Worm (Caenorhabditis elegans): ENCODE results near the gene strm-1.

Gene strm-1

ce11 chrIII:2401126-2402123 is at the start of gene strm-1, which contains the start of gene cic-1 (continued):
- no peak for TF ChIP-seq ceh-8 (GFP tag; optimal IDR thresholded peaks at IDR 0.05)
- TF ChIP-seq lin-35 (GFP tag; optimal IDR thresholded peaks at IDR 0.05), result peak; percentile 95 to 96
- TF ChIP-seq aly-2 (tag; optimal IDR thresholded peaks at IDR 0.05), result peak; percentile 2
- TF ChIP-seq isw-1 (GFP tag; IDR thresholded peaks at IDR 0.05), result peak; percentile 55
- no peak for TF ChIP-seq elt-2 (tag; optimal IDR thresholded peaks at IDR 0.05)
- TF ChIP-seq snu-23 (GFP tag; optimal IDR thresholded peaks at IDR 0.05), result peak; percentile 85
- TF ChIP-seq nhr-28 (tag; optimal IDR thresholded peaks at IDR 0.05), result no peak

- TF ChIP-seq elt-2 (tag; optimal IDR thresholded peaks at IDR 0.05) (no peak), unc-30 (tag; optimal IDR thresholded peaks at IDR 0.05) (no peak), lsy-2 (tag; optimal IDR thresholded peaks at IDR 0.05) (no peak), nhr-47 (tag; optimal IDR thresholded peaks at IDR 0.05) (no peak), C04F5.9 (tag; optimal IDR thresholded peaks at IDR 0.05) (no peak), alr-1 (tag; optimal IDR thresholded peaks at IDR 0.05; ENCODE audit: borderline replicate concordance) (no peak), nhr-71 (tag; optimal IDR thresholded peaks at IDR 0.05) (no peak), jun-1 (tag; optimal IDR thresholded peaks at IDR 0.05) (no peak)
Measured at ce11 chrIII:2362648-2363047, 39.2 kb upstream of the strm-1 start, which contains the start of gene srd-69. Gene srd-69, plus strand, starts transcription at chrIII:2362948.

- TF ChIP-seq ceh-63 (GFP tag; optimal IDR thresholded peaks at IDR 0.05), result no peak
- TF ChIP-seq nhr-85 (tag), result peak; percentile 39
Measured at ce11 chrIII:2368424-2368823, 33.4 kb upstream of the strm-1 start, which contains the start of gene H04J21.4. Gene H04J21.4, minus strand, starts transcription at chrIII:2368524.

- no peak for TF ChIP-seq lin-15B (tag; optimal IDR thresholded peaks at IDR 0.05)
- no peak for TF ChIP-seq unc-86 (tag; optimal IDR thresholded peaks at IDR 0.05)
- no peak for TF ChIP-seq mdl-1 (tag; optimal IDR thresholded peaks at IDR 0.05)
- TF ChIP-seq nhr-47 (tag; optimal IDR thresholded peaks at IDR 0.05), result no peak
- no peak for TF ChIP-seq vab-15 (tag; optimal IDR thresholded peaks at IDR 0.05)
- no peak for TF ChIP-seq mab-9 (GFP tag; IDR thresholded peaks at IDR 0.05)
Measured at ce11 chrIII:2371864-2372263, 30.0 kb upstream of the strm-1 start, which contains the start of gene H04J21.1. Gene H04J21.1, minus strand, starts transcription at chrIII:2371964.

- TF ChIP-seq ets-5 (GFP tag; IDR thresholded peaks at IDR 0.05) (no peak), zip-4 (GFP tag; optimal IDR thresholded peaks at IDR 0.05) (peak; percentile 55), unc-86 (tag; optimal IDR thresholded peaks at IDR 0.05) (peak; percentile 62), skn-1 (tag; optimal IDR thresholded peaks at IDR 0.05) (peak; percentile 58), vab-15 (tag; optimal IDR thresholded peaks at IDR 0.05) (peak; percentile 75), Y116A8C.19 (tag; optimal IDR thresholded peaks at IDR 0.05; ENCODE audit: borderline replicate concordance) (no peak), fkh-10 (GFP tag; optimal IDR thresholded peaks at IDR 0.05) (peak; percentile 27), nhr-28 (tag; optimal IDR thresholded peaks at IDR 0.05) (no peak), zag-1 (tag; optimal IDR thresholded peaks at IDR 0.05) (no peak), swsn-7 (tag; optimal IDR thresholded peaks at IDR 0.05) (peak; percentile 81), ama-1 (optimal IDR thresholded peaks at IDR 0.05) (no peak), C16A3.4 (tag; optimal IDR thresholded peaks at IDR 0.05) (peak; percentile 87), pax-3 (tag; optimal IDR thresholded peaks at IDR 0.05) (peak; percentile 73), pqm-1 (tag; optimal IDR thresholded peaks at IDR 0.05) (no peak), nhr-84 (tag; optimal IDR thresholded peaks at IDR 0.05) (no peak), ceh-90 (tag; optimal IDR thresholded peaks at IDR 0.05) (no peak), isw-1 (GFP tag; IDR thresholded peaks at IDR 0.05) (peak; percentile 63), rnt-1 (tag; optimal IDR thresholded peaks at IDR 0.05) (peak; percentile 85), mab-9 (GFP tag; IDR thresholded peaks at IDR 0.05) (0 out of 2 replicates have a peak, but pooled peaks have one; percentile 16), unc-98 (GFP tag; IDR thresholded peaks at IDR 0.05) (peak; percentile 32; the same call in 1 of the 2 replicates), nhr-12 (tag; optimal IDR thresholded peaks at IDR 0.05) (no peak), C04F5.9 (tag; optimal IDR thresholded peaks at IDR 0.05) (no peak), aly-2 (tag; optimal IDR thresholded peaks at IDR 0.05) (no peak), ceh-63 (GFP tag; optimal IDR thresholded peaks at IDR 0.05) (no peak), ceh-88 (GFP tag; IDR thresholded peaks at IDR 0.05) (0 out of 2 replicates have a peak, but pooled peaks have one; percentile 24), nhr-237 (tag; optimal IDR thresholded peaks at IDR 0.05) (peak; percentile 28), jun-1 (tag; optimal IDR thresholded peaks at IDR 0.05) (peak; percentile 72), alr-1 (tag; optimal IDR thresholded peaks at IDR 0.05; ENCODE audit: borderline replicate concordance) (no peak), fkh-8 (tag; optimal IDR thresholded peaks at IDR 0.05) (peak; percentile 60), irx-1 (tag; optimal IDR thresholded peaks at IDR 0.05) (peak; percentile 63), nhr-71 (tag; optimal IDR thresholded peaks at IDR 0.05) (peak; percentile 87)
Measured at ce11 chrIII:2375918-2376317, 26.0 kb upstream of the strm-1 start, which contains the start of gene H14E04.2. Gene H14E04.2, plus strand, starts transcription at chrIII:2376193.
